Worm (Caenorhabditis elegans) whole organism, L4 larva: ENCODE measurements around the gene F54C8.7.
A peak's percentile ranks its signal among the peaks of the same experiment; 100 is the strongest.

Experiments used
- D1046.2 ChIP-seq: fragments of 200-800 bp; sonication (Bioruptor generic); IDR thresholded peaks from 2 replicates; pipeline ENCODE4 v1.3.6; 2022; ENCODE audit warnings: missing genetic modification characterization, missing compliant biosample characterization
- F10B5.3 ChIP-seq: sonication (generic microtip); optimal IDR thresholded peaks from 2 replicates; lab custom pipeline; 2016; ENCODE audit warnings: mild to moderate bottlenecking, missing genetic modification characterization, missing compliant biosample characterization
- T26A8.4 ChIP-seq: fragments of 200-800 bp; sonication (Bioruptor generic); IDR thresholded peaks from 2 replicates; pipeline ENCODE4 v1.3.6; 2022; ENCODE audit warnings: missing genetic modification characterization, missing compliant biosample characterization
- Y5F2A.4 ChIP-seq: fragments of 200-800 bp; sonication (Bioruptor generic); optimal IDR thresholded peaks from 2 replicates; lab custom pipeline; 2018; ENCODE audit warnings: mild to moderate bottlenecking, missing genetic modification characterization, missing compliant biosample characterization
- ZK337.2 ChIP-seq: fragments of 200-800 bp; sonication (Bioruptor generic); IDR thresholded peaks from 2 replicates; pipeline ENCODE4 v1.3.6; 2022; ENCODE audit warnings: missing genetic modification reagents, missing genetic modification characterization, missing compliant biosample characterization
- ZK546.5 ChIP-seq, 2 experiments: sonication (generic microtip); optimal IDR thresholded peaks; 2 replicates each; lab custom pipeline; 2017; ENCODE audit warnings: missing biosample characterization in 2 of 2, missing genetic modification characterization in 2 of 2
- aha-1 ChIP-seq: fragments of 150-350 bp; peaks from one replicate; lab custom pipeline; 2014; ENCODE audit warnings: missing biosample characterization, missing genetic modification characterization
- ama-1 ChIP-seq: fragments of 150-350 bp; optimal IDR thresholded peaks from 2 replicates; lab custom pipeline; 2014; ENCODE audit warnings: inconsistent platforms, mixed read lengths
- ceh-32 ChIP-seq: sonication (generic microtip); optimal IDR thresholded peaks from 2 replicates; lab custom pipeline; 2016; ENCODE audit warnings: mild to moderate bottlenecking, missing genetic modification characterization, missing compliant biosample characterization; ENCODE audit not compliant: poor library complexity
- ceh-62 ChIP-seq: sonication (generic microtip); optimal IDR thresholded peaks from 2 replicates; lab custom pipeline; 2017; ENCODE audit warnings: missing biosample characterization, missing genetic modification characterization
- ctbp-1 ChIP-seq: fragments of 200-800 bp; sonication (Bioruptor generic); IDR thresholded peaks from 2 replicates; pipeline ENCODE4 v1.3.6; 2022; ENCODE audit warnings: missing genetic modification reagents, missing genetic modification characterization, missing compliant biosample characterization
- daf-16 ChIP-seq, 3 experiments: sonication (generic microtip); optimal IDR thresholded peaks; 2 replicates each; lab custom pipeline; 2016 to 2017; ENCODE audit warnings: missing genetic modification characterization in 3 of 3, missing genetic modification reagents in 3 of 3, mild to moderate bottlenecking in 2 of 3, missing compliant biosample characterization in 2 of 3, missing biosample characterization in 1 of 3, moderate library complexity in 1 of 3
- daf-19 ChIP-seq: fragments of 200-800 bp; sonication (Bioruptor generic); conservative IDR thresholded peaks from 2 replicates; pipeline ENCODE4 v1.3.6; 2022; ENCODE audit warnings: missing genetic modification characterization, missing compliant biosample characterization
- daf-8 ChIP-seq: fragments of 200-800 bp; sonication (Bioruptor generic); IDR thresholded peaks from 2 replicates; pipeline ENCODE4 v1.3.6; 2022; ENCODE audit warnings: missing genetic modification characterization, missing compliant biosample characterization
- dmd-6 ChIP-seq: fragments of 200-800 bp; sonication (Bioruptor generic); IDR thresholded peaks from 2 replicates; pipeline ENCODE4 v1.3.6; 2022; ENCODE audit warnings: missing genetic modification reagents, missing genetic modification characterization, missing compliant biosample characterization
- dmd-8 ChIP-seq: fragments of 200-800 bp; sonication (Bioruptor generic); IDR thresholded peaks from 2 replicates; pipeline ENCODE4 v1.3.6; 2022; ENCODE audit warnings: missing genetic modification characterization, missing compliant biosample characterization
- duxl-1 ChIP-seq: sonication (generic microtip); optimal IDR thresholded peaks from 2 replicates; lab custom pipeline; 2016; ENCODE audit warnings: mild to moderate bottlenecking, missing genetic modification characterization, moderate library complexity, missing compliant biosample characterization; ENCODE audit not compliant: poor library complexity
- dve-1 ChIP-seq: sonication (generic microtip); optimal IDR thresholded peaks from 2 replicates; lab custom pipeline; 2017; ENCODE audit warnings: antibody characterized with exemption, mild to moderate bottlenecking, missing genetic modification characterization, missing compliant biosample characterization; ENCODE audit not compliant: insufficient read depth
- egl-43 ChIP-seq: fragments of 200-800 bp; sonication (Bioruptor generic); IDR thresholded peaks from 2 replicates; pipeline ENCODE4 v1.3.6; 2022; ENCODE audit warnings: missing genetic modification reagents, missing genetic modification characterization, missing compliant biosample characterization
- hif-1 ChIP-seq, 2 experiments: sonication (generic microtip); optimal IDR thresholded peaks; 2 replicates each; lab custom pipeline; 2016 to 2017; ENCODE audit warnings: missing compliant biosample characterization in 2 of 2, missing genetic modification characterization in 2 of 2, missing genetic modification reagents in 2 of 2, missing genotype in 2 of 2, mild to moderate bottlenecking in 1 of 2
- hlh-30 ChIP-seq: sonication (generic microtip); optimal IDR thresholded peaks from 2 replicates; lab custom pipeline; 2017; ENCODE audit warnings: antibody characterized with exemption, mild to moderate bottlenecking, missing genetic modification characterization, missing compliant biosample characterization; ENCODE audit not compliant: insufficient read depth
- lim-7 ChIP-seq: fragments of 200-800 bp; sonication (Bioruptor generic); IDR thresholded peaks from 2 replicates; pipeline ENCODE4 v1.3.6; 2022; ENCODE audit warnings: missing genetic modification characterization, missing compliant biosample characterization
- lin-15B ChIP-seq: fragments of 150-350 bp; sonication (generic microtip); optimal IDR thresholded peaks from 3 replicates; lab custom pipeline; 2014; ENCODE audit warnings: missing biosample characterization, missing genetic modification characterization
- lin-29 ChIP-seq: fragments of 200-800 bp; sonication (Bioruptor generic); IDR thresholded peaks from 2 replicates; pipeline ENCODE4 v1.3.6; 2022; ENCODE audit warnings: missing genetic modification reagents, missing genetic modification characterization, missing compliant biosample characterization
- lin-38 ChIP-seq: fragments of 200-800 bp; sonication (Bioruptor generic); IDR thresholded peaks from 2 replicates; pipeline ENCODE4 v1.3.6; 2022; ENCODE audit warnings: missing genetic modification reagents, missing genetic modification characterization, missing compliant biosample characterization
- mxl-2 ChIP-seq: fragments of 200-800 bp; sonication (Bioruptor generic); conservative IDR thresholded peaks from 2 replicates; pipeline ENCODE4 v1.3.6; 2022; ENCODE audit warnings: missing genetic modification reagents, missing genetic modification characterization, missing compliant biosample characterization
- mxl-3 ChIP-seq: fragments of 200-800 bp; sonication (Bioruptor generic); optimal IDR thresholded peaks from 2 replicates; lab custom pipeline; 2018; ENCODE audit warnings: mild to moderate bottlenecking, missing genetic modification characterization, missing compliant biosample characterization
- nhr-10 ChIP-seq: fragments of 150-350 bp; optimal IDR thresholded peaks from 2 replicates; lab custom pipeline; 2014; ENCODE audit warnings: missing biosample characterization, missing genetic modification characterization
- nhr-237 ChIP-seq: sonication (generic microtip); optimal IDR thresholded peaks from 2 replicates; lab custom pipeline; 2017; ENCODE audit warnings: missing biosample characterization, missing genetic modification characterization
- nhr-25 ChIP-seq: sonication (generic microtip); optimal IDR thresholded peaks from 2 replicates; lab custom pipeline; 2017; ENCODE audit warnings: missing genetic modification characterization, mild to moderate bottlenecking, missing compliant biosample characterization, antibody characterized with exemption, moderate library complexity, borderline replicate concordance; ENCODE audit not compliant: insufficient read depth
- nhr-28 ChIP-seq: fragments of 150-350 bp; optimal IDR thresholded peaks from 2 replicates; lab custom pipeline; 2014; ENCODE audit warnings: missing biosample characterization, missing genetic modification characterization
- nhr-42 ChIP-seq: fragments of 200-800 bp; sonication (Bioruptor generic); IDR thresholded peaks from 2 replicates; pipeline ENCODE4 v1.3.6; 2022; ENCODE audit warnings: missing genetic modification characterization, missing compliant biosample characterization
- pha-4 ChIP-seq, 2 experiments: fragments of 150-350 bp in 1 of 2; fragments of 200-800 bp in 1 of 2; sonication (Bioruptor generic) in 1 of 2; IDR thresholded peaks in 1 of 2; optimal IDR thresholded peaks in 1 of 2; 2 replicates each; pipeline versions ENCODE4 v1.3.6 to Lab custom; 2014 to 2022; ENCODE audit warnings: missing genetic modification characterization in 2 of 2, missing genetic modification reagents in 2 of 2, missing biosample characterization in 1 of 2, missing compliant biosample characterization in 1 of 2
- pqm-1 ChIP-seq: sonication (generic microtip); optimal IDR thresholded peaks from 2 replicates; lab custom pipeline; 2017; ENCODE audit warnings: missing biosample characterization, missing genetic modification characterization
- saeg-2 ChIP-seq: fragments of 200-800 bp; sonication (Bioruptor generic); IDR thresholded peaks from 2 replicates; pipeline ENCODE4 v1.3.6; 2022; ENCODE audit warnings: missing genetic modification reagents, missing genetic modification characterization, missing compliant biosample characterization
- skn-1 ChIP-seq: fragments of 150-350 bp; optimal IDR thresholded peaks from 2 replicates; lab custom pipeline; 2014; ENCODE audit warnings: missing biosample characterization, missing genetic modification characterization
- snpc-4 ChIP-seq: fragments of 150-350 bp; optimal IDR thresholded peaks from 2 replicates; lab custom pipeline; 2014; ENCODE audit warnings: missing biosample characterization, missing genetic modification characterization
- unc-39 ChIP-seq: sonication (generic microtip); optimal IDR thresholded peaks from 2 replicates; lab custom pipeline; 2017; ENCODE audit warnings: missing biosample characterization, missing genetic modification characterization
- unc-62 ChIP-seq, 3 experiments: fragments of 150-350 bp in 1 of 3; sonication (generic microtip); optimal IDR thresholded peaks in 2 of 3; peaks in 1 of 3; 1 replicate in 1 of 3; 2 replicates in 2 of 3; lab custom pipeline; 2014 to 2017; ENCODE audit warnings: missing biosample characterization in 3 of 3, missing genetic modification characterization in 3 of 3, missing genetic modification reagents in 3 of 3, missing genotype in 1 of 3
- vab-7 ChIP-seq: fragments of 200-800 bp; sonication (Bioruptor generic); IDR thresholded peaks from 2 replicates; pipeline ENCODE4 v1.3.6; 2022; ENCODE audit warnings: missing genetic modification reagents, missing genetic modification characterization, missing compliant biosample characterization
- zag-1 ChIP-seq: fragments of 150-350 bp; optimal IDR thresholded peaks from 2 replicates; lab custom pipeline; 2014; ENCODE audit warnings: missing biosample characterization, missing genetic modification characterization
- zfp-2 ChIP-seq: sonication (generic microtip); optimal IDR thresholded peaks from 2 replicates; lab custom pipeline; 2016; ENCODE audit warnings: mild to moderate bottlenecking, missing genetic modification characterization, missing compliant biosample characterization
- zfp-3 ChIP-seq: fragments of 200-800 bp; sonication (Bioruptor generic); conservative IDR thresholded peaks from 2 replicates; pipeline ENCODE4 v1.3.6; 2022; ENCODE audit warnings: missing genetic modification reagents, missing genetic modification characterization, missing compliant biosample characterization
- zip-11 ChIP-seq: fragments of 200-800 bp; sonication (Bioruptor generic); IDR thresholded peaks from 2 replicates; pipeline ENCODE4 v1.3.6; 2022; ENCODE audit warnings: missing genetic modification characterization, missing compliant biosample characterization
- zip-2 ChIP-seq: fragments of 150-350 bp; optimal IDR thresholded peaks from 2 replicates; lab custom pipeline; 2014; ENCODE audit warnings: missing biosample characterization, missing genetic modification characterization
- ztf-7 ChIP-seq: fragments of 150-350 bp; optimal IDR thresholded peaks from 2 replicates; lab custom pipeline; 2014; ENCODE audit warnings: missing biosample characterization, missing genetic modification characterization

F54C8.7 gene

ce11 chrIII:9474501-9474900 lies 20.6 kb upstream of the F54C8.7 start (continued):
- TF ChIP-seq zfp-2 (no peak), lin-29 (GFP tag; lab: Robert Waterston, UW) (no peak), ctbp-1 (GFP tag; lab: Robert Waterston, UW) (no peak), Y5F2A.4 (GFP tag; lab: Kevin White, UChicago) (no peak), nhr-42 (GFP tag; lab: Robert Waterston, UW) (no peak), dmd-8 (no peak), D1046.2 (GFP tag; lab: Robert Waterston, UW) (no peak), mxl-3 (GFP tag; lab: Kevin White, UChicago) (no peak), ceh-62 (tag; lab: Kevin White, UChicago) (no peak), duxl-1 (tag; lab: Kevin White, UChicago) (peak; percentile 10), zfp-3 (GFP tag; lab: Robert Waterston, UW) (no peak), unc-39 (tag; lab: Kevin White, UChicago) (no peak), hlh-30 (tag; lab: Kevin White, UChicago) (no peak), nhr-10 (tag; lab: Kevin White, UChicago) (no peak), nhr-28 (tag; lab: Kevin White, UChicago) (peak; percentile 74), T26A8.4 (GFP tag; lab: Robert Waterston, UW) (no peak), skn-1 (tag; lab: Kevin White, UChicago) (no peak), pha-4 (GFP tag; IDR thresholded peaks at IDR 0.05; lab: Robert Waterston, UW) (no peak), pha-4 (tag; optimal IDR thresholded peaks at IDR 0.05; lab: Kevin White, UChicago) (no peak), daf-8 (GFP tag; lab: Robert Waterston, UW) (no peak), pqm-1 (peak; percentile 89), lin-38 (GFP tag; lab: Robert Waterston, UW) (no peak), daf-19 (GFP tag; lab: Robert Waterston, UW) (no peak), F10B5.3 (tag; lab: Kevin White, UChicago) (no peak), dve-1 (peak; percentile 26), ama-1 (lab: Kevin White, UChicago) (no peak), nhr-237 (no peak), zag-1 (tag; lab: Kevin White, UChicago) (no peak), ztf-7 (tag; lab: Kevin White, UChicago) (no peak), egl-43 (no peak), snpc-4 (tag; lab: Kevin White, UChicago) (no peak), ZK546.5 (tag; optimal IDR thresholded peaks at IDR 0.05; lab: Kevin White, UChicago) (no peak), vab-7 (no peak), dmd-6 (peak; percentile 77), zip-11 (GFP tag; lab: Robert Waterston, UW) (no peak), nhr-25 (tag; lab: Kevin White, UChicago) (no peak), unc-62 (GFP tag; optimal IDR thresholded peaks at IDR 0.05 in 1 of 2; lab: Kevin White, UChicago) (peak in 1 of 2 experiments; percentile 19), unc-62 (tag; optimal IDR thresholded peaks at IDR 0.05; lab: Kevin White, UChicago) (no peak), aha-1 (tag; lab: Kevin White, UChicago) (no peak), lim-7 (GFP tag; lab: Robert Waterston, UW) (no peak), zip-2 (tag; lab: Kevin White, UChicago) (no peak), mxl-2 (GFP tag; lab: Robert Waterston, UW) (no peak)

ce11 chrIII:9472464-9472863 lies 18.6 kb upstream of the F54C8.7 start:
- no peak for TF ChIP-seq ZK337.2 (GFP tag; lab: Robert Waterston, UW)
- no peak for TF ChIP-seq daf-19 (GFP tag; lab: Robert Waterston, UW)
- peak; percentile 19; the same call in 1 of the 2 replicates for TF ChIP-seq dmd-6
- TF ChIP-seq nhr-42 (GFP tag; lab: Robert Waterston, UW) = no peak
- no peak for TF ChIP-seq daf-16 (GFP tag; optimal IDR thresholded peaks at IDR 0.05; lab: Kevin White, UChicago)
- peak; percentile 29 for TF ChIP-seq daf-16 (tag; optimal IDR thresholded peaks at IDR 0.05; lab: Kevin White, UChicago)
- no peak for TF ChIP-seq ama-1 (lab: Kevin White, UChicago)
- no peak for TF ChIP-seq lin-15B
- no peak for TF ChIP-seq T26A8.4 (GFP tag; lab: Robert Waterston, UW)
- TF ChIP-seq aha-1 (tag; lab: Kevin White, UChicago) = no peak
- no peak for TF ChIP-seq saeg-2
- peak; percentile 64 for TF ChIP-seq pqm-1
- TF ChIP-seq hif-1 (tag; optimal IDR thresholded peaks at IDR 0.05; lab: Kevin White, UChicago) = no peak
- TF ChIP-seq vab-7 = no peak
- TF ChIP-seq ceh-32 (tag; lab: Kevin White, UChicago) = no peak
